Fruit fly (Drosophila melanogaster): ENCODE data around the gene Ugt36F1.

Ugt36F1 gene

DNA sequence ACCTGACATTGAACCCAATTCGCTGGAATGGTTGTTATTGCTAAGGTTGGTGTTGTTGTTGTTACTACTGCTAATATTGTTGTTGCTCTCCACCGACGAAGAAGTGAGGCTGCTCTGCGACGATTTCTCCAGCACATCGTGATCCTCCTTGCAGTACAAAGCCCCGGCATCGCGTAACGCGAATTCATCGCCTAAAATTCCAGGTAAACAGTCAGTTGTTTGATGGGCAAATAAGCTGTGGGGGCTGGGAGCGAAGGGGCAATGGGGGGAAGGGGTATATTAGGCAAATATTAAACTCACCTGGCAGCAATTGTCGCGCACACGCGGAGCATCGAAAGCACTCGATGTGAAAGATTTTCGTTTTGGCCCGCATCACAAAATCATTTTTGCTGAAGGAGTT, 44.9 kb downstream of the Ugt36F1 start:
- TF ChIP-seq CG6163 (GFP tag; IDR thresholded peaks at IDR 0.05), result 0 out of 3 replicates have a peak, but pooled peaks have one; percentile 6
- peak; percentile 72 for TF ChIP-seq fkh (GFP tag; optimal IDR thresholded peaks at IDR 0.05)
- no peak for TF ChIP-seq Blimp-1 (GFP tag; optimal IDR thresholded peaks at IDR 0.05)
- no peak for TF ChIP-seq spab (GFP tag; optimal IDR thresholded peaks at IDR 0.05)

DNA sequence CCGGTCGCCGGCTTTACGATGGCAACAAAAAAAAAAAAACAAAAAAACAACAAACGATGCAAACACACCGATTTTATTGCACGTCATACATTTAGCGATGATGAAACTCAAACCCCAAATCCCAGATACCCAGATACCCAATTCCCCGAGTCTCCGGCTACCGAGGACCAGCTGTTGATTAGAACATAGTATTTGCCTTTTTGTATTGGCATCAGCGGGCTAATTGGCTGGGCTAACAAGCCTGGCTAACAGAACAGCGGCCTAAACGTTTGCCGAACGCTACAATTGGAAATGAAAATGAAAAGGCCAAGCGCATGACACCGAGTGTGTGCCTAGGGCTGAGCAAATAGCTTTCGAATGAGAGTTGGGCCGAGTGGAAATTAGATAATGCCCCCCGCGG, 45.8 kb downstream of the Ugt36F1 start:
- TF ChIP-seq CG4318 (GFP tag; optimal IDR thresholded peaks at IDR 0.05), result no peak
- peak; percentile 50 for TF ChIP-seq fkh (GFP tag; optimal IDR thresholded peaks at IDR 0.05)

DNA sequence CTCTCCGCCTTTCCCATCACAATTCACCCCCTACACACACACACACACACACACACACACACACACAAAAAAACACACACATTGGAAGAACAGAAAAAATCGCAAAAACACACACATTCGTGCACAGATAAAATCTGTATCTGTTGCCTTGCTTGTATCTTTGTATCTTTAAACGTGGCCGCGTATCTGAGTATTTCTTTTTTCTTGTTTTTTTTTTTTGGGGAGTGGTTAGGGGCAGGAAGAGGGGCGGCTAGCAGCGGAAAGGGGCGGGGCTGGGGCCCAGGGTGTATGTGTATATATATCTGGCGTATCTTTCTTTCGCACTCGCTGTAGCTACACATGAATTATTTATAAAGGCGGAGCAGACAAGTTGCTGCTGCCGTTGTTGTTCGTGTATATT, 47.4 kb downstream of the Ugt36F1 start:
- TF ChIP-seq CG4318 (GFP tag; optimal IDR thresholded peaks at IDR 0.05), result no peak
- TF ChIP-seq CG6808 (GFP tag; optimal IDR thresholded peaks at IDR 0.05), result peak; percentile 1
- no peak for TF ChIP-seq fkh (GFP tag; optimal IDR thresholded peaks at IDR 0.05)
- TF ChIP-seq esn (GFP tag; optimal IDR thresholded peaks at IDR 0.05), result no peak
- 0 out of 3 replicates have a peak, but pooled peaks have one; percentile 14 for TF ChIP-seq CG8119 (GFP tag; IDR thresholded peaks at IDR 0.05)
- TF ChIP-seq CG34406 (GFP tag; optimal IDR thresholded peaks at IDR 0.05), result peak; percentile 52
- peak; percentile 12 for TF ChIP-seq dsx (GFP tag; optimal IDR thresholded peaks at IDR 0.05; ENCODE audit: poor library complexity, severe bottlenecking)
- peak; percentile 42 for TF ChIP-seq fd59A (GFP tag; optimal IDR thresholded peaks at IDR 0.05)
- peak; percentile 32 to 51 for TF ChIP-seq salr (GFP tag; optimal IDR thresholded peaks at IDR 0.05)
- TF ChIP-seq net (GFP tag; optimal IDR thresholded peaks at IDR 0.05), result peak; percentile 62
- peak; percentile 34 for TF ChIP-seq OdsH (GFP tag; optimal IDR thresholded peaks at IDR 0.05)
- TF ChIP-seq ss (GFP tag; optimal IDR thresholded peaks at IDR 0.05), result peak; percentile 45 to 58
- TF ChIP-seq CG3032 (tag; optimal IDR thresholded peaks at IDR 0.05), result no peak
- peak; percentile 62 for TF ChIP-seq achi (GFP tag; optimal IDR thresholded peaks at IDR 0.05)
- peak; percentile 41 for TF ChIP-seq CG1621 (tag; optimal IDR thresholded peaks at IDR 0.05)
- TF ChIP-seq CG6163 (GFP tag; IDR thresholded peaks at IDR 0.05), result peak; percentile 51; the same call in 1 of the 3 replicates
- no peak for TF ChIP-seq Hr39 (GFP tag; optimal IDR thresholded peaks at IDR 0.05)

DNA sequence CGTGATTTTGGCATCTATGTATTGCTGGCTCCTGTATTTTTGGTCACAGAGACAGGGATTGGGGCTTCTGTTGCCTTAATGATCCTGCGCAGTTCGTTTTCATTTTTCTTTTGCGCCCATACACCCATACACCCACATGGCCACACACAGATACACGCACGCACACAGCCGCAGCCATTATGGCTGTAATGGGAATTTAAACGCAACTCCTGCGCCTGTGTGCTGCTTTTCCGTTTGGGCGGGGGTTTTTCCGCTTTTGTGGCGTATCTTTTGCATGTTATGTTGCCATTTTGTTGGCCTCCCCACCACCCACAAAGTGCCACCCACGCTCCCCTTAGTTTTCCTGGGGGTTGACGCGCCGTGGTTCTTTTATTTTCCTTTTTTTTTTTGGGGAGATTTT, 48.7 kb downstream of the Ugt36F1 start:
- TF ChIP-seq svp (GFP tag), result no peak
- TF ChIP-seq Sox15 (GFP tag; optimal IDR thresholded peaks at IDR 0.05), result no peak
- no peak for TF ChIP-seq Eip78C (GFP tag)
- TF ChIP-seq Met (GFP tag; optimal IDR thresholded peaks at IDR 0.05), result no peak
- no peak for TF ChIP-seq CG11902 (GFP tag; optimal IDR thresholded peaks at IDR 0.05)
- no peak for TF ChIP-seq Ets21C (GFP tag; optimal IDR thresholded peaks at IDR 0.05)
- no peak for TF ChIP-seq fd59A (GFP tag; optimal IDR thresholded peaks at IDR 0.05)

DNA sequence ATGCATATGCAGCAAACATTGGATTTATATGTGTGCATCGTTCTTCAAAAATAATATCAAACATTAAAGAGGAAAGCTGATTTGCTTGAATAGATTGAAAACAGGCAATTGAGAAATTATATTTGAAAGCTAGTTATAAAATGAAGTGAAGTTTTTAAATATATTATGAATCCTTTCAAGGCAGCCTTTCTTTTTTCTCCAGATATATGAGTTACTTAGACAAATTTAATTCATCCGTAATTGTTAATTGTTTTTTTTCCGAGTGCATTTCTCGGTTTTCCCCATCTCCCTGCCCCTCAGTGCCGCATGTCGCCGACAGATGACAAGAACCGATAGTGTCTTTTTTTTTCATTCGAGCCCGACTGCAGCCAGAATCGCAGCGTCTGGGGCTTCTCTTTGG, 52.7 kb downstream of the Ugt36F1 start:
- TF ChIP-seq fd85E (GFP tag; optimal IDR thresholded peaks at IDR 0.05) (no peak), lz (GFP tag; optimal IDR thresholded peaks at IDR 0.05) (peak; percentile 33), CG8119 (GFP tag; IDR thresholded peaks at IDR 0.05) (no peak), Gug (GFP tag; IDR thresholded peaks at IDR 0.05) (no peak), CG11762 (GFP tag; optimal IDR thresholded peaks at IDR 0.05; ENCODE audit: insufficient read depth) (no peak), Eip75B (GFP tag; optimal IDR thresholded peaks at IDR 0.05) (no peak), Hr4 (GFP tag; optimal IDR thresholded peaks at IDR 0.05) (no peak), CG10669 (GFP tag; optimal IDR thresholded peaks at IDR 0.05) (no peak), CG11902 (GFP tag; optimal IDR thresholded peaks at IDR 0.05) (no peak), CG8632 (GFP tag; optimal IDR thresholded peaks at IDR 0.05) (no peak), CG6808 (GFP tag; optimal IDR thresholded peaks at IDR 0.05) (no peak), OdsH (GFP tag; optimal IDR thresholded peaks at IDR 0.05) (no peak), CG32006 (GFP tag; optimal IDR thresholded peaks at IDR 0.05) (no peak), salr (GFP tag; optimal IDR thresholded peaks at IDR 0.05) (no peak), CG8319 (GFP tag; optimal IDR thresholded peaks at IDR 0.05) (no peak), Sox15 (GFP tag; optimal IDR thresholded peaks at IDR 0.05) (no peak), net (GFP tag; optimal IDR thresholded peaks at IDR 0.05) (no peak), acj6 (GFP tag; optimal IDR thresholded peaks at IDR 0.05) (peak; percentile 1), Sox102F (GFP tag; optimal IDR thresholded peaks at IDR 0.05) (no peak), CG6854 (GFP tag; optimal IDR thresholded peaks at IDR 0.05) (no peak), vri (GFP tag; optimal IDR thresholded peaks at IDR 0.05) (no peak), fkh (GFP tag; optimal IDR thresholded peaks at IDR 0.05) (no peak), cyc (GFP tag; optimal IDR thresholded peaks at IDR 0.05) (peak; percentile 32), CG6163 (GFP tag; IDR thresholded peaks at IDR 0.05) (no peak), CG34406 (GFP tag; optimal IDR thresholded peaks at IDR 0.05) (no peak), topi (GFP tag; optimal IDR thresholded peaks at IDR 0.05) (peak; percentile 30), CG1621 (tag; optimal IDR thresholded peaks at IDR 0.05) (no peak), CG7368 (GFP tag; optimal IDR thresholded peaks at IDR 0.05) (no peak), Blimp-1 (GFP tag; optimal IDR thresholded peaks at IDR 0.05) (no peak)
